Worm (Caenorhabditis elegans) whole organism, mixed stage, embryonic: Measurements from ENCODE around the gene ent-7.
A peak's percentile ranks its signal among the peaks of the same experiment; 100 is the strongest.

ENCODE experiments used
- M03D4.4 ChIP-seq: sonication (generic microtip); optimal IDR thresholded peaks from 2 replicates; lab custom pipeline; 2017; ENCODE audit warnings: mild to moderate bottlenecking, missing genetic modification characterization, missing compliant biosample characterization
- ceh-39 ChIP-seq: fragments of 150-350 bp; optimal IDR thresholded peaks from 2 replicates; lab custom pipeline; 2014; ENCODE audit warnings: missing biosample characterization, missing genetic modification characterization
- ceh-43 ChIP-seq: fragments of 200-800 bp; sonication (Bioruptor generic); optimal IDR thresholded peaks from 2 replicates; lab custom pipeline; 2018; ENCODE audit warnings: mild to moderate bottlenecking, missing genetic modification characterization, moderate library complexity, missing compliant biosample characterization
- ces-1 ChIP-seq: fragments of 150-350 bp; optimal IDR thresholded peaks from 2 replicates; lab custom pipeline; 2014; ENCODE audit warnings: missing biosample characterization, missing genetic modification reagents, missing genetic modification characterization
- cnd-1 ChIP-seq: fragments of 200-800 bp; sonication (Bioruptor generic); optimal IDR thresholded peaks from 2 replicates; lab custom pipeline; 2018; ENCODE audit warnings: mild to moderate bottlenecking, missing genetic modification characterization, missing compliant biosample characterization
- drap-1 ChIP-seq: fragments of 200-800 bp; sonication (Bioruptor generic); optimal IDR thresholded peaks from 3 replicates; lab custom pipeline; 2018; ENCODE audit warnings: mild to moderate bottlenecking, missing genetic modification characterization, missing compliant biosample characterization
- elt-1 ChIP-seq: sonication (generic microtip); optimal IDR thresholded peaks from 2 replicates; lab custom pipeline; 2017; ENCODE audit warnings: missing genetic modification characterization, mild to moderate bottlenecking, missing compliant biosample characterization, antibody characterized with exemption, moderate library complexity, borderline replicate concordance; ENCODE audit not compliant: insufficient read depth
- flh-1 ChIP-seq: fragments of 200-800 bp; sonication (Bioruptor generic); optimal IDR thresholded peaks from 2 replicates; lab custom pipeline; 2018; ENCODE audit warnings: mild to moderate bottlenecking, missing genetic modification characterization, moderate library complexity, missing compliant biosample characterization
- ham-2 ChIP-seq: fragments of 200-800 bp; sonication (Bioruptor generic); optimal IDR thresholded peaks from 2 replicates; lab custom pipeline; 2018; ENCODE audit warnings: mild to moderate bottlenecking, missing genetic modification characterization, missing compliant biosample characterization
- hlh-1 ChIP-seq: fragments of 150-350 bp; optimal IDR thresholded peaks from 2 replicates; lab custom pipeline; 2014; ENCODE audit warnings: missing biosample characterization, missing genetic modification reagents, missing genetic modification characterization
- lin-13 ChIP-seq: fragments of 150-350 bp; optimal IDR thresholded peaks from 2 replicates; lab custom pipeline; 2014; ENCODE audit warnings: missing biosample characterization, missing genetic modification characterization
- lin-32 ChIP-seq: fragments of 200-800 bp; sonication (Bioruptor generic); optimal IDR thresholded peaks from 2 replicates; lab custom pipeline; 2018; ENCODE audit warnings: mild to moderate bottlenecking, missing genetic modification characterization, missing compliant biosample characterization
- lsy-2 ChIP-seq: fragments of 150-350 bp; optimal IDR thresholded peaks from 2 replicates; lab custom pipeline; 2014; ENCODE audit warnings: missing biosample characterization, missing genetic modification characterization
- mab-5 ChIP-seq: fragments of 150-350 bp; optimal IDR thresholded peaks from 2 replicates; lab custom pipeline; 2014; ENCODE audit warnings: missing biosample characterization, missing genetic modification characterization
- nhr-12 ChIP-seq: fragments of 150-350 bp; optimal IDR thresholded peaks from 2 replicates; lab custom pipeline; 2014; ENCODE audit warnings: missing biosample characterization, missing genetic modification characterization
- nhr-2 ChIP-seq: fragments of 150-350 bp; optimal IDR thresholded peaks from 2 replicates; lab custom pipeline; 2014; ENCODE audit warnings: missing biosample characterization, missing genetic modification characterization
- nhr-237 ChIP-seq: fragments of 150-350 bp; optimal IDR thresholded peaks from 2 replicates; lab custom pipeline; 2014; ENCODE audit warnings: missing biosample characterization, missing genetic modification characterization
- nhr-28 ChIP-seq: fragments of 150-350 bp; optimal IDR thresholded peaks from 2 replicates; lab custom pipeline; 2014; ENCODE audit warnings: missing biosample characterization, missing genetic modification characterization
- nhr-76 ChIP-seq: sonication (generic microtip); optimal IDR thresholded peaks from 2 replicates; lab custom pipeline; 2017; ENCODE audit warnings: missing biosample characterization, missing genetic modification characterization
- pha-4 ChIP-seq: fragments of 150-350 bp; optimal IDR thresholded peaks from 2 replicates; lab custom pipeline; 2018; ENCODE audit warnings: missing biosample characterization, missing genetic modification reagents, missing genetic modification characterization
- sptf-1 ChIP-seq: sonication (generic microtip); optimal IDR thresholded peaks from 2 replicates; lab custom pipeline; 2017; ENCODE audit warnings: mild to moderate bottlenecking, missing genetic modification characterization, moderate library complexity, missing compliant biosample characterization
- unc-120 ChIP-seq: sonication (generic microtip); optimal IDR thresholded peaks from 2 replicates; lab custom pipeline; 2017; ENCODE audit warnings: missing genetic modification characterization, missing compliant biosample characterization; ENCODE audit not compliant: poor library complexity, severe bottlenecking
- unc-39 ChIP-seq: fragments of 150-350 bp; optimal IDR thresholded peaks from 2 replicates; lab custom pipeline; 2014; ENCODE audit warnings: missing biosample characterization, missing genetic modification characterization
- unc-62 ChIP-seq: fragments of 150-350 bp; optimal IDR thresholded peaks from 2 replicates; lab custom pipeline; 2014; ENCODE audit warnings: missing biosample characterization, missing genetic modification reagents, missing genetic modification characterization
- zip-8 ChIP-seq: fragments of 150-350 bp; optimal IDR thresholded peaks from 2 replicates; lab custom pipeline; 2014; ENCODE audit warnings: missing biosample characterization, missing genetic modification characterization
- ztf-11 ChIP-seq: fragments of 150-350 bp; optimal IDR thresholded peaks from 2 replicates; lab custom pipeline; 2014; ENCODE audit warnings: missing biosample characterization, missing genetic modification characterization

ent-7 gene

ce11 chrIV:10065159-10065558 lies 48.1 kb downstream of the ent-7 start:
- TF ChIP-seq elt-1, result no peak
- TF ChIP-seq cnd-1 (tag; lab: Kevin White, UChicago), result no peak
- no peak for TF ChIP-seq drap-1 (GFP tag; lab: Kevin White, UChicago)
- TF ChIP-seq unc-62 (GFP tag; lab: Kevin White, UChicago), result peak; percentile 98
- TF ChIP-seq ceh-43 (GFP tag; lab: Kevin White, UChicago), result no peak
- no peak for TF ChIP-seq flh-1 (GFP tag; lab: Kevin White, UChicago)

- no peak for TF ChIP-seq unc-62 (GFP tag; lab: Kevin White, UChicago)
- no peak for TF ChIP-seq ceh-43 (GFP tag; lab: Kevin White, UChicago)
- no peak for TF ChIP-seq lin-32 (GFP tag; lab: Kevin White, UChicago)
Observed at ce11 chrIV:10066456-10066855, 49.4 kb downstream of the ent-7 start.

ce11 chrIV:10067541-10067940 lies 50.5 kb downstream of the ent-7 start, which contains the start of gene cwn-2:
cwn-2 (plus strand) TSS chrIV:10067816.
- TF ChIP-seq elt-1 (no peak), zip-8 (tag; lab: Kevin White, UChicago) (no peak), ceh-39 (tag; lab: Kevin White, UChicago) (no peak), unc-39 (no peak), flh-1 (GFP tag; lab: Kevin White, UChicago) (no peak), nhr-76 (tag; lab: Kevin White, UChicago) (no peak), nhr-2 (tag; lab: Kevin White, UChicago) (no peak), lin-13 (no peak), ham-2 (GFP tag; lab: Kevin White, UChicago) (no peak), nhr-12 (tag; lab: Kevin White, UChicago) (no peak)

- TF ChIP-seq M03D4.4 (tag; lab: Kevin White, UChicago), result no peak
- no peak for TF ChIP-seq unc-120 (tag; lab: Kevin White, UChicago)
- no peak for TF ChIP-seq pha-4 (tag; lab: Kevin White, UChicago)
- no peak for TF ChIP-seq nhr-28 (tag; lab: Kevin White, UChicago)
- TF ChIP-seq mab-5, result no peak
- no peak for TF ChIP-seq cnd-1 (tag; lab: Kevin White, UChicago)
- TF ChIP-seq elt-1, result no peak
- TF ChIP-seq unc-39, result no peak
- TF ChIP-seq ztf-11 (tag; lab: Kevin White, UChicago), result no peak
- no peak for TF ChIP-seq sptf-1 (tag; lab: Kevin White, UChicago)
- no peak for TF ChIP-seq nhr-12 (tag; lab: Kevin White, UChicago)
- TF ChIP-seq flh-1 (GFP tag; lab: Kevin White, UChicago), result no peak
- TF ChIP-seq nhr-237 (tag; lab: Kevin White, UChicago), result no peak
- no peak for TF ChIP-seq lsy-2 (tag; lab: Kevin White, UChicago)
- no peak for TF ChIP-seq nhr-76 (tag; lab: Kevin White, UChicago)
- no peak for TF ChIP-seq hlh-1 (tag; lab: Kevin White, UChicago)
- no peak for TF ChIP-seq unc-62 (GFP tag; lab: Kevin White, UChicago)
- no peak for TF ChIP-seq ces-1
Observed at ce11 chrIV:10068266-10068665, 51.2 kb downstream of the ent-7 start.
